Worm (Caenorhabditis elegans) whole organism, L2 larva: ENCODE results near the gene F40G9.5.

Experiments
- C34F6.9 ChIP-seq: fragments of 150-350 bp; optimal IDR thresholded peaks from 2 replicates; lab custom pipeline; 2014; ENCODE audit warnings: missing biosample characterization, missing genetic modification characterization
- ZK546.5 ChIP-seq: sonication (generic microtip); optimal IDR thresholded peaks from 2 replicates; lab custom pipeline; 2017; ENCODE audit warnings: missing biosample characterization, missing genetic modification characterization
- dmd-4 ChIP-seq: sonication (generic microtip); optimal IDR thresholded peaks from 2 replicates; lab custom pipeline; 2017; ENCODE audit warnings: missing biosample characterization, missing genetic modification characterization
- egl-27 ChIP-seq: sonication (generic microtip); optimal IDR thresholded peaks from 3 replicates; lab custom pipeline; 2017; ENCODE audit warnings: missing biosample characterization, missing genetic modification reagents, missing genetic modification characterization
- lin-11 ChIP-seq: fragments of 150-350 bp; sonication (generic microtip); optimal IDR thresholded peaks from 2 replicates; lab custom pipeline; 2014; ENCODE audit warnings: missing biosample characterization, missing genetic modification characterization, inconsistent platforms, mixed read lengths
- lsy-2 ChIP-seq, 2 experiments: fragments of 150-350 bp in 1 of 2; sonication (generic microtip) in 1 of 2; optimal IDR thresholded peaks; 2 replicates each; lab custom pipeline; 2014 to 2017; ENCODE audit warnings: missing biosample characterization in 2 of 2, missing genetic modification characterization in 2 of 2
- mdl-1 ChIP-seq, 2 experiments: fragments of 150-350 bp in 1 of 2; sonication (generic microtip) in 1 of 2; optimal IDR thresholded peaks; 2 replicates each; lab custom pipeline; 2017; ENCODE audit warnings: missing biosample characterization in 2 of 2, missing genetic modification characterization in 2 of 2
- nhr-11 ChIP-seq: fragments of 150-350 bp; optimal IDR thresholded peaks from 2 replicates; lab custom pipeline; 2014; ENCODE audit warnings: missing biosample characterization, missing genetic modification characterization
- nhr-25 ChIP-seq: fragments of 150-350 bp; sonication (generic microtip); optimal IDR thresholded peaks from 3 replicates; lab custom pipeline; 2014; ENCODE audit warnings: missing biosample characterization, missing genetic modification characterization
- snpc-4 ChIP-seq: fragments of 150-350 bp; optimal IDR thresholded peaks from 2 replicates; lab custom pipeline; 2014; ENCODE audit warnings: missing biosample characterization, missing genetic modification characterization
- ztf-1 ChIP-seq: fragments of 200-800 bp; sonication (Bioruptor generic); conservative IDR thresholded peaks from 2 replicates; pipeline ENCODE4 v1.3.6; 2022; ENCODE audit warnings: missing genetic modification characterization, missing compliant biosample characterization
- ztf-4 ChIP-seq: fragments of 150-350 bp; optimal IDR thresholded peaks from 2 replicates; lab custom pipeline; 2014; ENCODE audit warnings: missing biosample characterization, missing genetic modification characterization

ce11 chrIII:179123-179592, 1.9 kb upstream of the F40G9.5 start, which contains the start of gene F40G9.6:
- TF ChIP-seq C34F6.9 (tag; lab: Kevin White, UChicago) = no peak
- TF ChIP-seq ztf-4 (tag; lab: Kevin White, UChicago) = no peak
- TF ChIP-seq egl-27 (tag; lab: Kevin White, UChicago) = no peak
- no peak for TF ChIP-seq nhr-11 (tag; lab: Kevin White, UChicago)
- no peak for TF ChIP-seq ztf-1
- no peak for TF ChIP-seq mdl-1 (tag; optimal IDR thresholded peaks at IDR 0.05; lab: Kevin White, UChicago)
- no peak for TF ChIP-seq ZK546.5 (tag; lab: Kevin White, UChicago)
- no peak for TF ChIP-seq lsy-2 (tag; optimal IDR thresholded peaks at IDR 0.05; lab: Kevin White, UChicago)
- TF ChIP-seq snpc-4 (tag; lab: Kevin White, UChicago) = no peak
- no peak for TF ChIP-seq lin-11 (tag; lab: Kevin White, UChicago)
- TF ChIP-seq nhr-25 = no peak
- no peak for TF ChIP-seq dmd-4 (tag; lab: Kevin White, UChicago)
